Worm (Caenorhabditis elegans): ENCODE results near the gene alh-7.

DNA sequence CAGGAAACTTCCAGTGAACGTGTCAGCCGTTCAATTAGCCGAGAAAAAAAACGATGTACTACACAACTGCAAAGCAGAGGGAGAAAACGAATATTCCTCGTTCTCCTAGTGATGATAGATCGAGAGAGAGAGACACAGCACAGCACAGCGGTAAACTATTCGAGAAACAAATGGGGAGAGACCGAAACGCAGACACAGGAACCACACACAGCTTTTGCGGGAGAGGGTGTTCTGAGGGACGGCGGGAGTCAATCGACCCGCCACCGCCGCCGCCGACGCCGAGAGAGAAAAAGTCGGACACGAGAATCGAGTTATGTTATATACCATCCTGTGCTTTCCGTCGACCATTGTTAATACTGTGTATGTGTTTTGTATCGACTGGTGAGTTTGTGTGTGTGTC is 35.0 kb downstream of the alh-7 start:
- TF ChIP-seq unc-39 (tag; optimal IDR thresholded peaks at IDR 0.05) (no peak), mdl-1 (tag; optimal IDR thresholded peaks at IDR 0.05) (no peak), nhr-76 (tag; optimal IDR thresholded peaks at IDR 0.05) (no peak), nhr-237 (tag; optimal IDR thresholded peaks at IDR 0.05) (no peak), lin-13 (GFP tag; optimal IDR thresholded peaks at IDR 0.05) (peak; percentile 42)

All from whole organism, L4 larva.